Fruit fly (Drosophila melanogaster) whole organism, embryonic: ENCODE results near the gene fmt.

Experiments used
- Adf1 ChIP-seq: fragments of 200-800 bp; sonication (Bioruptor generic); IDR thresholded peaks from 2 replicates; pipeline ENCODE4 v1.3.6; 2022; ENCODE audit warnings: missing biosample characterization, missing genetic modification characterization
- CG1024 ChIP-seq: fragments of 200-800 bp; sonication (Bioruptor generic); IDR thresholded peaks from 2 replicates; pipeline ENCODE4 v1.3.6; 2022; ENCODE audit warnings: missing biosample characterization, missing genetic modification characterization
- CG10274 ChIP-seq: fragments of 200-800 bp; sonication (Bioruptor generic); optimal IDR thresholded peaks from 3 replicates; lab custom pipeline; 2017; ENCODE audit warnings: missing biosample characterization, mild to moderate bottlenecking, missing genetic modification characterization
- CG11723 ChIP-seq: fragments of 200-800 bp; sonication (Bioruptor generic); optimal IDR thresholded peaks from 2 replicates; lab custom pipeline; 2017; ENCODE audit warnings: missing biosample characterization, mild to moderate bottlenecking, missing genetic modification characterization
- CG12942 ChIP-seq: fragments of 200-800 bp; sonication (Bioruptor generic); optimal IDR thresholded peaks from 3 replicates; lab custom pipeline; 2016; ENCODE audit warnings: missing biosample characterization, missing genetic modification characterization
- CG1529 ChIP-seq: fragments of 200-800 bp; sonication (Bioruptor generic); optimal IDR thresholded peaks from 3 replicates; lab custom pipeline; 2018; ENCODE audit warnings: missing biosample characterization, missing genetic modification characterization
- CG15514 ChIP-seq: fragments of 200-800 bp; sonication (Bioruptor generic); optimal IDR thresholded peaks from 3 replicates; lab custom pipeline; 2017; ENCODE audit warnings: missing biosample characterization, missing genetic modification characterization, mild to moderate bottlenecking, moderate library complexity, missing genetic modification reagents
- CG2889 ChIP-seq: fragments of 200-800 bp; sonication (Bioruptor generic); IDR thresholded peaks from 3 replicates; pipeline ENCODE4 v1.3.6; 2022; ENCODE audit warnings: missing biosample characterization, missing genetic modification characterization
- CG30431 ChIP-seq: fragments of 200-800 bp; sonication (Bioruptor generic); optimal IDR thresholded peaks from 2 replicates; lab custom pipeline; 2017; ENCODE audit warnings: missing biosample characterization, missing genetic modification characterization
- CG31441 ChIP-seq: fragments of 200-800 bp; sonication (Bioruptor generic); IDR thresholded peaks from 2 replicates; pipeline ENCODE4 v1.3.6; 2022; ENCODE audit warnings: missing biosample characterization, missing genetic modification characterization
- CG33557 ChIP-seq: fragments of 200-800 bp; sonication (Bioruptor generic); optimal IDR thresholded peaks from 2 replicates; lab custom pipeline; 2019; ENCODE audit warnings: missing biosample characterization, mild to moderate bottlenecking, missing genetic modification characterization, moderate library complexity
- CG3838 ChIP-seq: fragments of 200-800 bp; sonication (Bioruptor generic); optimal IDR thresholded peaks from 3 replicates; lab custom pipeline; 2016; ENCODE audit warnings: missing biosample characterization, missing genetic modification characterization
- CG42726 ChIP-seq: fragments of 200-800 bp; sonication (Bioruptor generic); IDR thresholded peaks from 2 replicates; pipeline ENCODE4 v1.3.6; 2022; ENCODE audit warnings: missing biosample characterization, missing genetic modification characterization; ENCODE audit not compliant: partially characterized antibody
- CG5245 ChIP-seq: fragments of 200-800 bp; sonication (Bioruptor generic); optimal IDR thresholded peaks from 3 replicates; lab custom pipeline; 2016; ENCODE audit warnings: missing biosample characterization, missing genetic modification characterization
- CG7963 ChIP-seq: fragments of 200-800 bp; sonication (Bioruptor generic); IDR thresholded peaks from 3 replicates; pipeline ENCODE4 v1.3.6; 2022; ENCODE audit warnings: missing biosample characterization, missing genetic modification characterization; ENCODE audit not compliant: partially characterized antibody
- CG8944 ChIP-seq: fragments of 200-800 bp; sonication (Bioruptor generic); optimal IDR thresholded peaks from 3 replicates; lab custom pipeline; 2016; ENCODE audit warnings: missing biosample characterization, missing genetic modification characterization
- CG9797 ChIP-seq: fragments of 200-800 bp; sonication (Bioruptor generic); optimal IDR thresholded peaks from 3 replicates; lab custom pipeline; 2018; ENCODE audit warnings: missing biosample characterization, mild to moderate bottlenecking, missing genetic modification characterization
- Dbx ChIP-seq: fragments of 200-800 bp; sonication (Bioruptor generic); IDR thresholded peaks from 3 replicates; pipeline ENCODE4 v1.3.6; 2022; ENCODE audit warnings: missing biosample characterization, missing genetic modification characterization
- Deaf1 ChIP-seq: fragments of 200-800 bp; optimal IDR thresholded peaks from 3 replicates; lab custom pipeline; 2019; ENCODE audit warnings: missing biosample characterization, mild to moderate bottlenecking, missing genetic modification characterization, moderate library complexity
- Dip3 ChIP-seq: fragments of 200-800 bp; sonication (Bioruptor generic); optimal IDR thresholded peaks from 3 replicates; lab custom pipeline; 2016; ENCODE audit warnings: missing biosample characterization, missing genetic modification characterization
- Fer3 ChIP-seq: fragments of 200-800 bp; sonication (Bioruptor generic); optimal IDR thresholded peaks from 2 replicates; lab custom pipeline; 2018; ENCODE audit warnings: missing biosample characterization, mild to moderate bottlenecking, missing genetic modification characterization, moderate library complexity
- HLH54F ChIP-seq: fragments of 200-800 bp; sonication (Bioruptor generic); optimal IDR thresholded peaks from 3 replicates; lab custom pipeline; 2016; ENCODE audit warnings: missing biosample characterization, missing genetic modification characterization
- HmgD ChIP-seq: fragments of 200-800 bp; sonication (Bioruptor generic); optimal IDR thresholded peaks from 3 replicates; lab custom pipeline; 2016; ENCODE audit warnings: missing biosample characterization, missing genetic modification characterization
- Med ChIP-seq: fragments of 200-800 bp; sonication (Bioruptor generic); peaks from one replicate; lab custom pipeline; 2016; ENCODE audit warnings: missing biosample characterization, missing genetic modification characterization, mild to moderate bottlenecking, inconsistent platforms, moderate library complexity
- NFAT ChIP-seq: fragments of 200-800 bp; sonication (Bioruptor generic); IDR thresholded peaks from 2 replicates; pipeline ENCODE4 v1.3.6; 2022; ENCODE audit warnings: missing biosample characterization, missing genetic modification characterization
- Neu2 ChIP-seq: fragments of 200-800 bp; sonication (Bioruptor generic); optimal IDR thresholded peaks from 3 replicates; lab custom pipeline; 2016; ENCODE audit warnings: missing biosample characterization, missing genetic modification characterization, borderline replicate concordance
- Oaz ChIP-seq: fragments of 200-800 bp; sonication (Bioruptor generic); IDR thresholded peaks from 2 replicates; pipeline ENCODE4 v1.3.6; 2022; ENCODE audit warnings: missing biosample characterization, missing genetic modification characterization
- Scr ChIP-seq: fragments of 200-800 bp; sonication (Bioruptor generic); IDR thresholded peaks from 2 replicates; pipeline ENCODE4 v1.3.6; 2022; ENCODE audit warnings: missing biosample characterization, missing genetic modification characterization; ENCODE audit not compliant: partially characterized antibody
- Vsx1 ChIP-seq: fragments of 200-800 bp; sonication (Bioruptor generic); optimal IDR thresholded peaks from 2 replicates; lab custom pipeline; 2017; ENCODE audit warnings: missing biosample characterization, mild to moderate bottlenecking, missing genetic modification characterization, missing genetic modification reagents
- Xbp1 ChIP-seq: fragments of 200-800 bp; sonication (Bioruptor generic); optimal IDR thresholded peaks from 3 replicates; lab custom pipeline; 2016; ENCODE audit warnings: missing biosample characterization, mild to moderate bottlenecking, missing genetic modification characterization
- amos ChIP-seq: fragments of 200-800 bp; sonication (Bioruptor generic); IDR thresholded peaks from 2 replicates; pipeline ENCODE4 v1.3.6; 2022; ENCODE audit warnings: missing biosample characterization, missing genetic modification characterization; ENCODE audit not compliant: partially characterized antibody
- bab2 ChIP-seq: fragments of 200-800 bp; sonication (Bioruptor generic); optimal IDR thresholded peaks from 2 replicates; lab custom pipeline; 2016; ENCODE audit warnings: missing biosample characterization, missing genetic modification characterization
- br ChIP-seq: fragments of >200 bp; optimal IDR thresholded peaks from 2 replicates; lab custom pipeline; 2017
- cad ChIP-seq: fragments of >200 bp; optimal IDR thresholded peaks from 2 replicates; lab custom pipeline; 2017; ENCODE audit warnings: missing biosample characterization, missing genetic modification characterization
- cg ChIP-seq: fragments of 200-800 bp; sonication (Bioruptor generic); optimal IDR thresholded peaks from 3 replicates; lab custom pipeline; 2019; ENCODE audit warnings: missing biosample characterization, mild to moderate bottlenecking, missing genetic modification characterization, moderate library complexity
- dan ChIP-seq: fragments of 200-800 bp; sonication (Bioruptor generic); IDR thresholded peaks from 2 replicates; pipeline ENCODE4 v1.3.6; 2022; ENCODE audit warnings: missing biosample characterization, missing genetic modification characterization
- danr ChIP-seq: fragments of 200-800 bp; sonication (Bioruptor generic); IDR thresholded peaks from 2 replicates; pipeline ENCODE4 v1.3.6; 2022; ENCODE audit warnings: missing biosample characterization, missing genetic modification characterization
- dimm ChIP-seq: fragments of 200-800 bp; sonication (Bioruptor generic); IDR thresholded peaks from 2 replicates; pipeline ENCODE4 v1.3.6; 2022; ENCODE audit warnings: missing biosample characterization, missing genetic modification characterization
- esg ChIP-seq: fragments of 200-800 bp; sonication (Bioruptor generic); conservative IDR thresholded peaks from 2 replicates; pipeline ENCODE4 v1.3.6; 2022; ENCODE audit warnings: missing biosample characterization, missing genetic modification characterization
- eyg ChIP-seq: fragments of 200-800 bp; sonication (Bioruptor generic); optimal IDR thresholded peaks from 3 replicates; lab custom pipeline; 2016; ENCODE audit warnings: missing biosample characterization, missing genetic modification characterization
- fd3F ChIP-seq: fragments of 200-800 bp; sonication (Bioruptor generic); optimal IDR thresholded peaks from 2 replicates; lab custom pipeline; 2018; ENCODE audit warnings: missing biosample characterization, mild to moderate bottlenecking, missing genetic modification characterization, moderate library complexity
- luna ChIP-seq: fragments of 200-800 bp; sonication (Bioruptor generic); optimal IDR thresholded peaks from 2 replicates; lab custom pipeline; 2016; ENCODE audit warnings: missing biosample characterization, missing genetic modification characterization
- org-1 ChIP-seq: fragments of 200-800 bp; sonication (Bioruptor generic); optimal IDR thresholded peaks from 2 replicates; lab custom pipeline; 2017; ENCODE audit warnings: missing biosample characterization, missing genetic modification characterization
- p53 ChIP-seq: fragments of 200-800 bp; sonication (Bioruptor generic); optimal IDR thresholded peaks from 2 replicates; lab custom pipeline; 2016; ENCODE audit warnings: missing biosample characterization, missing genetic modification characterization
- sc ChIP-seq, 3 experiments: fragments of >200 bp in 2 of 3; fragments of 200-800 bp in 1 of 3; sonication (Bioruptor generic) in 1 of 3; optimal IDR thresholded peaks; 2 replicates in 2 of 3; 3 replicates in 1 of 3; lab custom pipeline; 2017; ENCODE audit warnings: mild to moderate bottlenecking in 1 of 3, missing biosample characterization in 1 of 3, missing genetic modification characterization in 1 of 3, missing genetic modification reagents in 1 of 3
- scrt ChIP-seq: fragments of 200-800 bp; sonication (Bioruptor generic); optimal IDR thresholded peaks from 2 replicates; lab custom pipeline; 2018; ENCODE audit warnings: missing biosample characterization, mild to moderate bottlenecking, missing genetic modification characterization, moderate library complexity
- shn ChIP-seq: fragments of 200-800 bp; sonication (Bioruptor generic); optimal IDR thresholded peaks from 3 replicates; lab custom pipeline; 2016; ENCODE audit warnings: missing biosample characterization, missing genetic modification characterization
- ssp ChIP-seq: fragments of 200-800 bp; sonication (Bioruptor generic); IDR thresholded peaks from 2 replicates; pipeline ENCODE4 v1.3.6; 2022; ENCODE audit warnings: missing biosample characterization, missing genetic modification characterization
- toy ChIP-seq: fragments of 200-800 bp; sonication (Bioruptor generic); IDR thresholded peaks from 2 replicates; pipeline ENCODE4 v1.3.6; 2022; ENCODE audit warnings: missing biosample characterization, missing genetic modification characterization
- vfl ChIP-seq: fragments of 200-800 bp; sonication (Bioruptor generic); optimal IDR thresholded peaks from 2 replicates; lab custom pipeline; 2016; ENCODE audit warnings: missing biosample characterization, missing genetic modification characterization
- vvl ChIP-seq: fragments of 200-800 bp; sonication (Bioruptor generic); IDR thresholded peaks from 2 replicates; pipeline ENCODE4 v1.3.6; 2022; ENCODE audit warnings: missing biosample characterization, missing genetic modification characterization
- zfh1 ChIP-seq: fragments of 200-800 bp; sonication (Bioruptor generic); IDR thresholded peaks from 3 replicates; pipeline ENCODE4 v1.3.6; 2022; ENCODE audit warnings: missing biosample characterization, missing genetic modification characterization

Gene fmt

dm6 chr3L:6217212-6217611 lies 43.5 kb upstream of the fmt start (continued):
- TF ChIP-seq HmgD (GFP tag; lab: Kevin White, UChicago), result no peak
- no peak for TF ChIP-seq cg
- no peak for TF ChIP-seq CG15514
- TF ChIP-seq Xbp1 (GFP tag; lab: Kevin White, UChicago), result peak; percentile 68
- no peak for TF ChIP-seq Scr (GFP tag; lab: Robert Waterston, UW)
- TF ChIP-seq toy (GFP tag; lab: Robert Waterston, UW), result no peak
- peak; percentile 66 for TF ChIP-seq esg (GFP tag; lab: Robert Waterston, UW)
- TF ChIP-seq CG8944 (GFP tag; lab: Kevin White, UChicago), result peak; percentile 21
- TF ChIP-seq Adf1, result no peak
- TF ChIP-seq br, result no peak
- no peak for TF ChIP-seq HLH54F (GFP tag; lab: Kevin White, UChicago)
- TF ChIP-seq dan, result no peak
- peak; percentile 53 for TF ChIP-seq bab2 (GFP tag; lab: Kevin White, UChicago)
- TF ChIP-seq Fer3, result peak; percentile 59
- no peak for TF ChIP-seq eyg (GFP tag; lab: Kevin White, UChicago)
- no peak for TF ChIP-seq sc (optimal IDR thresholded peaks at IDR 0.05; lab: Kevin White, UChicago)
- TF ChIP-seq sc (GFP tag; optimal IDR thresholded peaks at IDR 0.05; lab: Kevin White, UChicago), result peak; percentile 56
- peak; percentile 53 for TF ChIP-seq CG1529
- TF ChIP-seq fd3F (GFP tag; lab: Kevin White, UChicago), result no peak
- TF ChIP-seq Dip3, result no peak
- TF ChIP-seq CG2889, result no peak
- TF ChIP-seq Oaz (GFP tag; lab: Robert Waterston, UW), result no peak
- no peak for TF ChIP-seq NFAT
- TF ChIP-seq danr (GFP tag; lab: Robert Waterston, UW), result no peak; the same call in 1 of the 2 replicates
- no peak for TF ChIP-seq shn (GFP tag; lab: Kevin White, UChicago)
- no peak for TF ChIP-seq CG10274
- TF ChIP-seq vvl (GFP tag; lab: Robert Waterston, UW), result peak; percentile 93
- peak; percentile 57 for TF ChIP-seq CG33557
- peak; percentile 17 for TF ChIP-seq CG11723
- TF ChIP-seq vfl (GFP tag; lab: Kevin White, UChicago), result no peak
- no peak for TF ChIP-seq Neu2
- no peak for TF ChIP-seq p53 (GFP tag; lab: Kevin White, UChicago)
- TF ChIP-seq org-1 (GFP tag; lab: Kevin White, UChicago), result peak; percentile 39
- no peak for TF ChIP-seq CG3838
- TF ChIP-seq dimm, result 0 out of 2 replicates have a peak, but pooled peaks have one; percentile 32
- TF ChIP-seq ssp, result peak; percentile 44; the same call in 1 of the 2 replicates
- peak; percentile 26 for TF ChIP-seq CG12942 (GFP tag; lab: Kevin White, UChicago)
- TF ChIP-seq Vsx1, result peak; percentile 1
- TF ChIP-seq CG1024 (GFP tag; lab: Robert Waterston, UW), result peak; percentile 67
- peak; percentile 18 for TF ChIP-seq CG30431 (GFP tag; lab: Kevin White, UChicago)
- peak; percentile 50 for TF ChIP-seq CG5245
- TF ChIP-seq CG9797 (GFP tag; lab: Kevin White, UChicago), result no peak
- no peak for TF ChIP-seq Dbx (GFP tag; lab: Robert Waterston, UW)
- TF ChIP-seq scrt (GFP tag; lab: Kevin White, UChicago), result no peak
- TF ChIP-seq Med (GFP tag; lab: Kevin White, UChicago), result peak; percentile 69
- TF ChIP-seq cad, result no peak
- TF ChIP-seq CG42726 (GFP tag; lab: Robert Waterston, UW), result no peak
- TF ChIP-seq CG31441 (GFP tag; lab: Robert Waterston, UW), result peak; percentile 86
- TF ChIP-seq CG7963 (GFP tag; lab: Robert Waterston, UW), result no peak
- no peak for TF ChIP-seq luna (GFP tag; lab: Kevin White, UChicago)
- peak; percentile 69; the same call in 2 of the 3 replicates for TF ChIP-seq zfh1
- TF ChIP-seq amos (GFP tag; lab: Robert Waterston, UW), result no peak
- TF ChIP-seq Deaf1 (tag; lab: Kevin White, UChicago), result no peak
